Worm (Caenorhabditis elegans) whole organism, L1 larva: Measurements from ENCODE around the gene flp-28.

Experiments used
- C16A3.4 ChIP-seq: fragments of 150-350 bp; optimal IDR thresholded peaks from 2 replicates; lab custom pipeline; 2014; ENCODE audit warnings: missing biosample characterization, missing genetic modification characterization
- F16B12.6 ChIP-seq: fragments of 150-350 bp; optimal IDR thresholded peaks from 2 replicates; lab custom pipeline; 2014; ENCODE audit warnings: missing biosample characterization, missing genetic modification characterization
- ceh-90 ChIP-seq: sonication (generic microtip); optimal IDR thresholded peaks from 2 replicates; lab custom pipeline; 2016; ENCODE audit warnings: missing genetic modification characterization, missing compliant biosample characterization
- ces-1 ChIP-seq: fragments of 150-350 bp; optimal IDR thresholded peaks from 2 replicates; lab custom pipeline; 2014; ENCODE audit warnings: missing biosample characterization, missing genetic modification reagents, missing genetic modification characterization
- efl-1 ChIP-seq, 4 experiments: fragments of 150-350 bp; optimal IDR thresholded peaks in 3 of 4; peaks in 1 of 4; 1 replicate in 1 of 4; 2 replicates in 3 of 4; lab custom pipeline; 2014; ENCODE audit warnings: missing biosample characterization in 2 of 4, missing genetic modification characterization in 2 of 4, missing genetic modification reagents in 2 of 4
- efl-3 ChIP-seq: fragments of 200-800 bp; sonication (Bioruptor generic); optimal IDR thresholded peaks from 2 replicates; lab custom pipeline; 2018; ENCODE audit warnings: mild to moderate bottlenecking, missing genetic modification characterization, missing compliant biosample characterization
- elt-2 ChIP-seq: sonication (generic microtip); optimal IDR thresholded peaks from 2 replicates; lab custom pipeline; 2016; ENCODE audit warnings: missing genetic modification characterization, mild to moderate bottlenecking, inconsistent platforms, missing compliant biosample characterization, missing genetic modification reagents
- ets-5 ChIP-seq: fragments of 200-800 bp; sonication (Bioruptor generic); IDR thresholded peaks from 2 replicates; pipeline ENCODE4 v1.3.6; 2022; ENCODE audit warnings: missing genetic modification characterization, missing compliant biosample characterization
- hlh-17 ChIP-seq: fragments of 200-800 bp; sonication (Bioruptor generic); optimal IDR thresholded peaks from 2 replicates; lab custom pipeline; 2018; ENCODE audit warnings: missing genetic modification characterization, mild to moderate bottlenecking, missing compliant biosample characterization, moderate library complexity, borderline replicate concordance
- irx-1 ChIP-seq: sonication (generic microtip); optimal IDR thresholded peaks from 2 replicates; lab custom pipeline; 2016; ENCODE audit warnings: missing genetic modification characterization, missing compliant biosample characterization
- jun-1 ChIP-seq: fragments of 150-350 bp; optimal IDR thresholded peaks from 2 replicates; lab custom pipeline; 2014; ENCODE audit warnings: missing biosample characterization, missing genetic modification reagents, missing genetic modification characterization
- lin-13 ChIP-seq: fragments of 150-350 bp; optimal IDR thresholded peaks from 2 replicates; lab custom pipeline; 2014; ENCODE audit warnings: missing biosample characterization, missing genetic modification reagents, missing genetic modification characterization
- lin-14 ChIP-seq: fragments of 200-800 bp; sonication (Bioruptor generic); optimal IDR thresholded peaks from 2 replicates; lab custom pipeline; 2018; ENCODE audit warnings: mild to moderate bottlenecking, missing genetic modification characterization, moderate library complexity, missing compliant biosample characterization
- lin-15B ChIP-seq: fragments of 150-350 bp; sonication (generic microtip); optimal IDR thresholded peaks from 3 replicates; lab custom pipeline; 2014; ENCODE audit warnings: missing biosample characterization, missing genetic modification characterization
- lin-35 ChIP-seq, 2 experiments: fragments of 150-350 bp; optimal IDR thresholded peaks; 2 replicates each; lab custom pipeline; 2014; ENCODE audit warnings: missing biosample characterization in 2 of 2, missing genetic modification characterization in 2 of 2, missing genetic modification reagents in 2 of 2
- lin-39 ChIP-seq: fragments of 150-350 bp; optimal IDR thresholded peaks from 2 replicates; lab custom pipeline; 2014; ENCODE audit warnings: missing biosample characterization, missing genetic modification reagents, missing genetic modification characterization
- lsy-2 ChIP-seq, 2 experiments: fragments of 150-350 bp; optimal IDR thresholded peaks; 2 replicates each; lab custom pipeline; 2014; ENCODE audit warnings: missing biosample characterization in 2 of 2, missing genetic modification characterization in 2 of 2
- mdl-1 ChIP-seq, 2 experiments: fragments of 150-350 bp; optimal IDR thresholded peaks; 2 replicates each; lab custom pipeline; 2014 to 2017; ENCODE audit warnings: missing biosample characterization in 2 of 2, missing genetic modification characterization in 2 of 2, inconsistent platforms in 1 of 2
- mef-2 ChIP-seq: fragments of 150-350 bp; optimal IDR thresholded peaks from 2 replicates; lab custom pipeline; 2014; ENCODE audit warnings: missing biosample characterization, missing genetic modification characterization
- nhr-11 ChIP-seq: fragments of 150-350 bp; optimal IDR thresholded peaks from 2 replicates; lab custom pipeline; 2014; ENCODE audit warnings: missing biosample characterization, missing genetic modification characterization
- nhr-12 ChIP-seq: sonication (generic microtip); optimal IDR thresholded peaks from 2 replicates; lab custom pipeline; 2017; ENCODE audit warnings: missing biosample characterization, missing genetic modification characterization
- nhr-19 ChIP-seq: fragments of 200-800 bp; sonication (Bioruptor generic); conservative IDR thresholded peaks from 2 replicates; pipeline ENCODE4 v1.3.6; 2022; ENCODE audit warnings: missing genetic modification characterization, missing compliant biosample characterization
- nhr-47 ChIP-seq: sonication (generic microtip); optimal IDR thresholded peaks from 2 replicates; lab custom pipeline; 2016; ENCODE audit warnings: mild to moderate bottlenecking, missing genetic modification characterization, moderate library complexity, missing compliant biosample characterization
- nhr-71 ChIP-seq: sonication (generic microtip); optimal IDR thresholded peaks from 2 replicates; lab custom pipeline; 2016; ENCODE audit warnings: mild to moderate bottlenecking, missing genetic modification characterization, moderate library complexity, missing compliant biosample characterization
- nhr-77 ChIP-seq: fragments of 150-350 bp; optimal IDR thresholded peaks from 2 replicates; lab custom pipeline; 2014; ENCODE audit warnings: missing biosample characterization, missing genetic modification characterization
- nhr-84 ChIP-seq: sonication (generic microtip); optimal IDR thresholded peaks from 2 replicates; lab custom pipeline; 2017; ENCODE audit warnings: missing biosample characterization, missing genetic modification characterization
- pag-3 ChIP-seq: sonication (generic microtip); optimal IDR thresholded peaks from 2 replicates; lab custom pipeline; 2017; ENCODE audit warnings: missing genetic modification characterization, mild to moderate bottlenecking, missing compliant biosample characterization, antibody characterized with exemption, borderline replicate concordance; ENCODE audit not compliant: insufficient read depth
- pax-3 ChIP-seq: fragments of 200-800 bp; sonication (Bioruptor generic); optimal IDR thresholded peaks from 2 replicates; lab custom pipeline; 2018; ENCODE audit warnings: mild to moderate bottlenecking, missing genetic modification characterization, moderate library complexity, missing compliant biosample characterization
- pqm-1 ChIP-seq: sonication (generic microtip); optimal IDR thresholded peaks from 3 replicates; lab custom pipeline; 2017; ENCODE audit warnings: missing biosample characterization, missing genetic modification characterization
- rnt-1 ChIP-seq: sonication (generic microtip); optimal IDR thresholded peaks from 2 replicates; lab custom pipeline; 2016; ENCODE audit warnings: mild to moderate bottlenecking, missing genetic modification characterization, moderate library complexity, missing compliant biosample characterization
- skn-1 ChIP-seq: fragments of 150-350 bp; optimal IDR thresholded peaks from 2 replicates; lab custom pipeline; 2014; ENCODE audit warnings: missing biosample characterization, missing genetic modification characterization
- snpc-4 ChIP-seq: fragments of 150-350 bp; optimal IDR thresholded peaks from 2 replicates; lab custom pipeline; 2014; ENCODE audit warnings: missing biosample characterization, missing genetic modification characterization
- snu-23 ChIP-seq: sonication (generic microtip); optimal IDR thresholded peaks from 2 replicates; lab custom pipeline; 2016; ENCODE audit warnings: missing genetic modification characterization, missing compliant biosample characterization
- sox-4 ChIP-seq: sonication (generic microtip); optimal IDR thresholded peaks from 2 replicates; lab custom pipeline; 2016; ENCODE audit warnings: missing genetic modification characterization, missing compliant biosample characterization
- sptf-1 ChIP-seq: fragments of 150-350 bp; optimal IDR thresholded peaks from 2 replicates; lab custom pipeline; 2014; ENCODE audit warnings: missing biosample characterization, missing genetic modification characterization
- sup-37 ChIP-seq: fragments of 200-800 bp; sonication (Bioruptor generic); optimal IDR thresholded peaks from 2 replicates; lab custom pipeline; 2018; ENCODE audit warnings: mild to moderate bottlenecking, missing genetic modification characterization, missing compliant biosample characterization
- swsn-7 ChIP-seq: sonication (generic microtip); optimal IDR thresholded peaks from 2 replicates; lab custom pipeline; 2016; ENCODE audit warnings: missing genetic modification characterization, missing compliant biosample characterization
- tbx-2 ChIP-seq: sonication (generic microtip); optimal IDR thresholded peaks from 2 replicates; lab custom pipeline; 2016; ENCODE audit warnings: missing genetic modification characterization, missing compliant biosample characterization
- unc-130 ChIP-seq: fragments of 150-350 bp; optimal IDR thresholded peaks from 2 replicates; lab custom pipeline; 2017; ENCODE audit warnings: missing biosample characterization, missing genetic modification characterization, inconsistent platforms
- unc-86 ChIP-seq: sonication (generic microtip); optimal IDR thresholded peaks from 2 replicates; lab custom pipeline; 2016; ENCODE audit warnings: missing genetic modification characterization, missing compliant biosample characterization
- unc-98 ChIP-seq: fragments of 200-800 bp; sonication (Bioruptor generic); IDR thresholded peaks from 2 replicates; pipeline ENCODE4 v1.3.6; 2022; ENCODE audit warnings: missing genetic modification characterization, missing compliant biosample characterization
- ztf-11 ChIP-seq, 2 experiments: sonication (generic microtip); optimal IDR thresholded peaks; 2 replicates each; lab custom pipeline; 2016 to 2017; ENCODE audit warnings: missing genetic modification characterization in 2 of 2, missing biosample characterization in 1 of 2, missing compliant biosample characterization in 1 of 2
- ztf-4 ChIP-seq: fragments of 150-350 bp; optimal IDR thresholded peaks from 2 replicates; lab custom pipeline; 2014; ENCODE audit warnings: missing biosample characterization, missing genetic modification characterization

flp-28 gene

ce11 chrX:10130159-10130558 is 42.4 kb upstream of the flp-28 start:
- no peak for TF ChIP-seq nhr-47 (tag; lab: Kevin White, UChicago)
- peak; percentile 33 for TF ChIP-seq lin-39
- TF ChIP-seq nhr-71 (tag; lab: Kevin White, UChicago), result peak; percentile 31
- TF ChIP-seq lin-14 (GFP tag; lab: Kevin White, UChicago), result peak; percentile 68
- peak; percentile 66 for TF ChIP-seq rnt-1 (tag; lab: Kevin White, UChicago)

DNA sequence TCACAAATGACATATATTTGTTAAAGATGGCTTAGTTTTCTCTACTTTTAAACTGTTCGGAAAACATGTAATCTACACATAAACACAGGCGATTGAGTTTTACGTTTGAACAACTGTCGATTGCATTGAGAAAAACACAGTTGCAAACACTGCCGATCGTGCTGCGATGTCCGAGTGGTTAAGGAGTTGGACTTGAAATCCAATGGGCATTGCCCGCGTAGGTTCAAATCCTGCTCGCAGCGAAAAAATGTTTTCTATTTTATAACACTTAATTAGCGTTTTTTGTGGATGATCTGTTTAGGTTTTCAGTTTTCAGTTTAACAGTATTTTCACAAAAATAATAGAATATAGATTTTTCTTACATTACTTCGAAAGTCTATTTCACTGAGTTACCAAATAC is 36.6 kb upstream of the flp-28 start:
- TF ChIP-seq unc-130 (peak; percentile 22), ets-5 (GFP tag; lab: Robert Waterston, UW) (no peak), unc-86 (tag; lab: Kevin White, UChicago) (no peak), nhr-71 (tag; lab: Kevin White, UChicago) (peak; percentile 24), skn-1 (tag; lab: Kevin White, UChicago) (peak; percentile 9), elt-2 (tag; lab: Kevin White, UChicago) (no peak), snu-23 (GFP tag; lab: Kevin White, UChicago) (peak; percentile 28), F16B12.6 (tag; lab: Kevin White, UChicago) (no peak), C16A3.4 (tag; lab: Kevin White, UChicago) (peak; percentile 19), nhr-11 (tag; lab: Kevin White, UChicago) (no peak), sox-4 (tag; lab: Kevin White, UChicago) (no peak), lsy-2 (tag; optimal IDR thresholded peaks at IDR 0.05; lab: Kevin White, UChicago) (peak in 1 of 2 experiments; percentile 26), rnt-1 (tag; lab: Kevin White, UChicago) (peak; percentile 40), efl-1 (optimal IDR thresholded peaks at IDR 0.05; lab: Kevin White, UChicago) (no peak), efl-1 (GFP tag; optimal IDR thresholded peaks at IDR 0.05 in 1 of 2; lab: Kevin White, UChicago) (peak in 1 of 2 experiments; percentile 86), mdl-1 (tag; optimal IDR thresholded peaks at IDR 0.05; lab: Kevin White, UChicago) (no peak), ceh-90 (tag; lab: Kevin White, UChicago) (no peak), snpc-4 (tag; lab: Kevin White, UChicago) (no peak)

DNA sequence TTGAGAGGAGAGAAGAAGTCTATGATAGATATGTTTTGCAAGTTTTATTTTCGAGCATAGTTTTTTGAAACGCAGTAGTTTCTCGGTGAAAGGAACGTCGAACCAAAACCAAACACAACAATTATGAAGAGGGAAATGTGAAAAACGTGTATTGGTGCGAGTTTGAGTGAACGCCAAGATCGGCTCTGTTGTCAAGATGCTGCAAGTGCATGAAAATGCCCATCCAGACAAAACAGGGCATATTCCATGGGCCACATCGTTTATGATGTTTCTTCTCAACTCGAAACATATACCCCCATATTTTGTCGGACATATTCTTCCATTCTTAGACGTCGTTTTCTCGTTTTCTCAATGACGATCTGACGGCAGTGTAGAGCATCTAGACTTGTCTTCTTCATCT is 35.2 kb upstream of the flp-28 start:
- TF ChIP-seq nhr-71 (tag; lab: Kevin White, UChicago) (no peak), unc-130 (no peak), lin-35 (GFP tag; optimal IDR thresholded peaks at IDR 0.05; lab: Kevin White, UChicago) (no peak), unc-86 (tag; lab: Kevin White, UChicago) (no peak), ztf-11 (tag; optimal IDR thresholded peaks at IDR 0.05; lab: Kevin White, UChicago) (no peak), nhr-84 (no peak), efl-3 (GFP tag; lab: Kevin White, UChicago) (no peak), pag-3 (tag; lab: Kevin White, UChicago) (no peak), efl-1 (optimal IDR thresholded peaks at IDR 0.05; lab: Kevin White, UChicago) (no peak), efl-1 (GFP tag; optimal IDR thresholded peaks at IDR 0.05 in 1 of 2; lab: Kevin White, UChicago) (no peak), unc-98 (GFP tag; lab: Robert Waterston, UW) (no peak)

ce11 chrX:10113677-10114076 is 25.9 kb upstream of the flp-28 start:
- TF ChIP-seq nhr-47 (tag; lab: Kevin White, UChicago) (no peak), jun-1 (tag; lab: Kevin White, UChicago) (no peak), tbx-2 (no peak), pag-3 (tag; lab: Kevin White, UChicago) (no peak), rnt-1 (tag; lab: Kevin White, UChicago) (no peak), pax-3 (no peak), lin-15B (tag; lab: Kevin White, UChicago) (no peak), lin-39 (no peak), nhr-11 (tag; lab: Kevin White, UChicago) (no peak), nhr-12 (tag; lab: Kevin White, UChicago) (no peak)
- TF ChIP-seq, all 84 proteins: peak for 0

- TF ChIP-seq nhr-71 (tag; lab: Kevin White, UChicago) (no peak), ztf-4 (tag; lab: Kevin White, UChicago) (no peak), ces-1 (GFP tag; lab: Kevin White, UChicago) (no peak), swsn-7 (tag; lab: Kevin White, UChicago) (no peak), tbx-2 (no peak), unc-98 (GFP tag; lab: Robert Waterston, UW) (no peak), ets-5 (GFP tag; lab: Robert Waterston, UW) (no peak), irx-1 (tag; lab: Kevin White, UChicago) (no peak), nhr-11 (tag; lab: Kevin White, UChicago) (no peak), nhr-77 (tag; lab: Kevin White, UChicago) (no peak), sup-37 (no peak), sptf-1 (tag; lab: Kevin White, UChicago) (no peak), lin-13 (GFP tag; lab: Kevin White, UChicago) (no peak), snu-23 (GFP tag; lab: Kevin White, UChicago) (no peak), lin-14 (GFP tag; lab: Kevin White, UChicago) (no peak), nhr-19 (GFP tag; lab: Robert Waterston, UW) (no peak), mef-2 (tag; lab: Kevin White, UChicago) (no peak), pqm-1 (tag; lab: Kevin White, UChicago) (no peak), hlh-17 (no peak)
Measured at ce11 chrX:10095145-10095544, 7.4 kb upstream of the flp-28 start, which contains the start of gene flp-2. flp-2 (minus strand) TSS chrX:10095245.
